Worm (Caenorhabditis elegans): ENCODE results near the gene ZK328.6.

ce11 chrIII:6046881-6047280, 16.5 kb upstream of the ZK328.6 start, which contains the start of gene tbx-11:
- TF ChIP-seq ztf-11 (tag; optimal IDR thresholded peaks at IDR 0.05) (no peak), nhr-77 (tag; optimal IDR thresholded peaks at IDR 0.05) (no peak), nhr-10 (tag; optimal IDR thresholded peaks at IDR 0.05) (no peak), aly-2 (tag; optimal IDR thresholded peaks at IDR 0.05) (no peak), gmeb-1 (tag; optimal IDR thresholded peaks at IDR 0.05) (no peak)

Data from whole organism, L2 larva.